Worm (Caenorhabditis elegans): ENCODE data around the gene srg-2.

Gene srg-2

DNA sequence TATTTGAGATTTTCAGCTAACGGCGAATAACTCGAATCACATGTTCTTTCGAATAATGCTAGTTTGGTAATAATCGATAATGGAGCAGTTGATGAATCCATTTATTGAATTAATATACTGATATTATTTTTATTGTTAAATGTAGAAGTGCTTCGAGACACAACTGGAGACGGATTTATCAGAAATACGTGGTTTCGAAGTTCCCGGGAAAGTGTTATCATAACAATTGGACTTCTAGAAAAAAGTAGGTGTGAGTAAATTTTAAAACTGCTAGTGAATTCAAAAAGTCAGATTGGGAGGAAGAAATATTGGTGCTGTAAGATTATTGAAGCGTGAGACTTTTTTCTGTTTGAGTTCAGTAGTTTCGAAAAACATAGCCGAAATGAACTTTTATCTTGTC, at the start of gene srg-2:
TSS of gene srg-2 (minus strand) at position 101 of the 400 bp plus-strand sequence.
- TF ChIP-seq elt-3 (tag; optimal IDR thresholded peaks at IDR 0.05) (no peak), nhr-25 (tag; optimal IDR thresholded peaks at IDR 0.05) (no peak), F13H6.1 (tag; optimal IDR thresholded peaks at IDR 0.05) (no peak), sma-9 (GFP tag; optimal IDR thresholded peaks at IDR 0.05) (no peak), sma-9 (tag; optimal IDR thresholded peaks at IDR 0.05) (no peak), skn-1 (tag; optimal IDR thresholded peaks at IDR 0.05) (no peak), aly-2 (tag; optimal IDR thresholded peaks at IDR 0.05) (no peak), ceh-16 (tag; optimal IDR thresholded peaks at IDR 0.05) (no peak), blmp-1 (tag; optimal IDR thresholded peaks at IDR 0.05; ENCODE audit: insufficient read depth) (no peak), R02D3.7 (tag; optimal IDR thresholded peaks at IDR 0.05) (no peak), ceh-82 (tag; optimal IDR thresholded peaks at IDR 0.05) (no peak)

- TF ChIP-seq elt-1 (tag; optimal IDR thresholded peaks at IDR 0.05) (no peak), Y55F3AM.14 (GFP tag; optimal IDR thresholded peaks at IDR 0.05) (no peak), gmeb-1 (tag; optimal IDR thresholded peaks at IDR 0.05) (no peak), ZK546.5 (tag; optimal IDR thresholded peaks at IDR 0.05) (no peak), nhr-23 (tag; optimal IDR thresholded peaks at IDR 0.05) (no peak), lsy-2 (tag; optimal IDR thresholded peaks at IDR 0.05) (no peak), ceh-82 (tag; optimal IDR thresholded peaks at IDR 0.05) (no peak), sem-4 (tag; optimal IDR thresholded peaks at IDR 0.05) (no peak), unc-39 (tag; optimal IDR thresholded peaks at IDR 0.05) (no peak), ztf-1 (GFP tag; conservative IDR thresholded peaks at IDR 0.05) (no peak), egl-27 (tag; optimal IDR thresholded peaks at IDR 0.05) (no peak), ztf-11 (tag; optimal IDR thresholded peaks at IDR 0.05) (no peak), fos-1 (tag; optimal IDR thresholded peaks at IDR 0.05) (no peak), ceh-16 (tag; optimal IDR thresholded peaks at IDR 0.05) (no peak), alr-1 (tag; optimal IDR thresholded peaks at IDR 0.05) (no peak), mbf-1 (tag; optimal IDR thresholded peaks at IDR 0.05) (no peak), nhr-237 (tag; optimal IDR thresholded peaks at IDR 0.05) (no peak)
These were observed 49.1 kb upstream of the srg-2 start, which contains the start of gene gar-2 for ce11 chrIII:6309066-6309465. gar-2 (plus strand) TSS chrIII:6309366.

DNA sequence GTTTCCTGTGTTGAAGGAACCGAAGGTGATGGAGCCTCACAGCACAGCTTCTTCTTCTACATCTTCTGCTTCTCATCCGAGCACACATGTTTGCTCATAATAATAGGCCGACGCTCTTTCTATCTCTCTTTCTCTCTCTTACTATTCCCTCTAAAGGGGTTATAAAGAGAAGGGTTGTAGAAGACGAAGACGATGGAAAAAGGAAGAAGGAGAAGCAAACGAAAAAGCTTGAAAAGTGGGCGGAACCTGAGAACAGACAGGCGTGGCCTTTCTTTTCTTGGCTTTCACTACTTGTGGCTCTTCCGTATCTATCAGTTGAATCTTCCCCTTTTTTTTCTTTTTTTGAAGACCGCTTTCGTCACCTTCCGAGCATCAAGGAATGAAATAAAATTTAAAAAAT, 47.8 kb upstream of the srg-2 start:
- TF ChIP-seq elt-3 (tag; optimal IDR thresholded peaks at IDR 0.05) (no peak), R02D3.7 (tag; optimal IDR thresholded peaks at IDR 0.05) (no peak), C34F6.9 (tag; optimal IDR thresholded peaks at IDR 0.05) (peak; percentile 36), nhr-129 (tag; optimal IDR thresholded peaks at IDR 0.05) (peak; percentile 28), lsy-2 (tag; optimal IDR thresholded peaks at IDR 0.05) (peak in 1 of 2 experiments; percentile 8), lin-39 (tag; optimal IDR thresholded peaks at IDR 0.05) (no peak), mdl-1 (tag; optimal IDR thresholded peaks at IDR 0.05) (no peak), lin-11 (tag; optimal IDR thresholded peaks at IDR 0.05) (no peak), unc-55 (GFP tag; optimal IDR thresholded peaks at IDR 0.05) (peak; percentile 33), dmd-4 (tag; optimal IDR thresholded peaks at IDR 0.05) (no peak), mab-5 (tag; optimal IDR thresholded peaks at IDR 0.05) (no peak)

ce11 chrIII:6303787-6304186, 43.8 kb upstream of the srg-2 start:
- TF ChIP-seq nhr-10 (tag; optimal IDR thresholded peaks at IDR 0.05) (no peak), lin-39 (tag; optimal IDR thresholded peaks at IDR 0.05) (no peak), Y55F3AM.14 (GFP tag; optimal IDR thresholded peaks at IDR 0.05) (no peak), lin-11 (tag; optimal IDR thresholded peaks at IDR 0.05) (no peak)

DNA sequence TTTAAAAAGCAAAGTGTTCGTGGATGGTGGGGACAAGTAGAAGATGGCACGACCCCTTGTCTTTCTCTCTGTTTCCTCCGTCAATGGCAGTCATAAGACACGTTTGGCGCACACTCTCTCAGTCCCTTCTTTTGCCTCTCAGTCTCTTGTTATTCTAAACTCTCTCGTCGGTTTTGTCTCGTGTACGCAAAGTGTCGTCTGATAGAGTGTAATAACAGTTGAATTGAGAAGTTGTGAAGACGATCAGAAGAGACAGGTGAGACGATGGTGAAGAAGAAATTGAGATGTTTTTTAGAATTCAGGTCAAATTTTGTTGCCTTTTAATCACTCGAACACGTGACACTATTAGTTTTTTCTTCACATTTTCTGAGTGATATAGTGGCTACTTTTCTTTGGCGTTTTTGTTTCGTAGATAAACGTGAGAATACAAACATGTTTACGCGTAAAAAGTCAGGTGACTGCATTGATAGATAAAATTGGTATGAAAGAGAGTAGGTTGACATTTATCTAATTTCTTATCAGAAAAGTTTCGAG, 43.2 kb upstream of the srg-2 start, which contains the start of gene F47D12.9:
TSS of gene F47D12.9 (minus strand) at position 267 of the 534 bp plus-strand sequence.
- TF ChIP-seq dmd-4 (tag; optimal IDR thresholded peaks at IDR 0.05) (no peak), lsy-2 (tag; optimal IDR thresholded peaks at IDR 0.05) (peak; percentile 56 to 85), ama-1 (optimal IDR thresholded peaks at IDR 0.05) (peak; percentile 56), zag-1 (tag; optimal IDR thresholded peaks at IDR 0.05) (peak; percentile 52), sma-3 (GFP tag; optimal IDR thresholded peaks at IDR 0.05) (peak; percentile 89), lin-13 (GFP tag; optimal IDR thresholded peaks at IDR 0.05) (peak; percentile 36), nhr-129 (tag; optimal IDR thresholded peaks at IDR 0.05) (peak; percentile 93), ceh-16 (tag; optimal IDR thresholded peaks at IDR 0.05) (no peak), F13H6.1 (tag; optimal IDR thresholded peaks at IDR 0.05) (peak; percentile 68), sma-9 (GFP tag; optimal IDR thresholded peaks at IDR 0.05) (peak; percentile 54), sma-9 (tag; optimal IDR thresholded peaks at IDR 0.05) (no peak), ZK546.5 (tag; optimal IDR thresholded peaks at IDR 0.05) (no peak), sem-4 (tag; optimal IDR thresholded peaks at IDR 0.05) (peak; percentile 82), ceh-82 (tag; optimal IDR thresholded peaks at IDR 0.05) (no peak), gmeb-1 (tag; optimal IDR thresholded peaks at IDR 0.05) (peak; percentile 51), nhr-21 (tag; optimal IDR thresholded peaks at IDR 0.05) (peak; percentile 85), crh-2 (tag; optimal IDR thresholded peaks at IDR 0.05) (peak; percentile 86), mbf-1 (tag; optimal IDR thresholded peaks at IDR 0.05) (no peak), elt-1 (tag; optimal IDR thresholded peaks at IDR 0.05) (no peak), mab-5 (tag; optimal IDR thresholded peaks at IDR 0.05) (no peak), blmp-1 (tag; optimal IDR thresholded peaks at IDR 0.05; ENCODE audit: insufficient read depth) (peak; percentile 61), fos-1 (tag; optimal IDR thresholded peaks at IDR 0.05) (peak; percentile 43), nhr-25 (tag; optimal IDR thresholded peaks at IDR 0.05) (peak; percentile 87), mdl-1 (tag; optimal IDR thresholded peaks at IDR 0.05) (peak; percentile 4 to 80), unc-55 (GFP tag; optimal IDR thresholded peaks at IDR 0.05) (peak; percentile 72), nhr-6 (tag; optimal IDR thresholded peaks at IDR 0.05) (peak; percentile 69), ztf-4 (tag; optimal IDR thresholded peaks at IDR 0.05) (peak; percentile 49), C34F6.9 (tag; optimal IDR thresholded peaks at IDR 0.05) (peak; percentile 93), egl-27 (tag; optimal IDR thresholded peaks at IDR 0.05) (peak; percentile 25)

All from whole organism, L2 larva.